Worm (Caenorhabditis elegans) whole organism, L2 larva: Measurements from ENCODE around the gene Y17G7B.3.

ENCODE experiments used
- C34F6.9 ChIP-seq: fragments of 150-350 bp; optimal IDR thresholded peaks from 2 replicates; lab custom pipeline; 2014; ENCODE audit warnings: missing biosample characterization, missing genetic modification characterization
- ZK546.5 ChIP-seq: sonication (generic microtip); optimal IDR thresholded peaks from 2 replicates; lab custom pipeline; 2017; ENCODE audit warnings: missing biosample characterization, missing genetic modification characterization
- mdl-1 ChIP-seq, 2 experiments: fragments of 150-350 bp in 1 of 2; sonication (generic microtip) in 1 of 2; optimal IDR thresholded peaks; 2 replicates each; lab custom pipeline; 2017; ENCODE audit warnings: missing biosample characterization in 2 of 2, missing genetic modification characterization in 2 of 2
- nhr-129 ChIP-seq: fragments of 150-350 bp; optimal IDR thresholded peaks from 2 replicates; lab custom pipeline; 2014; ENCODE audit warnings: missing biosample characterization, missing genetic modification characterization
- nhr-25 ChIP-seq: fragments of 150-350 bp; sonication (generic microtip); optimal IDR thresholded peaks from 3 replicates; lab custom pipeline; 2014; ENCODE audit warnings: missing biosample characterization, missing genetic modification characterization

ce11 chrII:11966602-11967001 is 22.2 kb upstream of the Y17G7B.3 start, which contains the start of gene rab-7:
- TF ChIP-seq C34F6.9 (tag; lab: Kevin White, UChicago) (no peak), nhr-25 (tag; lab: Kevin White, UChicago) (no peak), mdl-1 (tag; optimal IDR thresholded peaks at IDR 0.05; lab: Kevin White, UChicago) (no peak), ZK546.5 (tag; lab: Kevin White, UChicago) (no peak), nhr-129 (tag; lab: Kevin White, UChicago) (no peak)
